Worm (Caenorhabditis elegans): ENCODE measurements around the gene B0303.11.

B0303.11 gene

ce11 chrIII:8739126-8739525, 28.9 kb upstream of the B0303.11 start (continued):
- TF ChIP-seq F10B5.3 (tag; optimal IDR thresholded peaks at IDR 0.05) (no peak), Y48G9A.11 (GFP tag; IDR thresholded peaks at IDR 0.05) (no peak)

- TF ChIP-seq lin-38 (GFP tag; IDR thresholded peaks at IDR 0.05) (no peak), nhr-102 (tag; optimal IDR thresholded peaks at IDR 0.05) (no peak), madf-9 (GFP tag; conservative IDR thresholded peaks at IDR 0.05) (no peak), T20F7.1 (GFP tag; optimal IDR thresholded peaks at IDR 0.05) (no peak), nhr-237 (tag; optimal IDR thresholded peaks at IDR 0.05) (no peak), spr-3 (GFP tag; optimal IDR thresholded peaks at IDR 0.05) (no peak), zip-2 (tag; optimal IDR thresholded peaks at IDR 0.05) (no peak), ceh-32 (tag; optimal IDR thresholded peaks at IDR 0.05; ENCODE audit: poor library complexity) (no peak), hlh-11 (tag; optimal IDR thresholded peaks at IDR 0.05) (no peak), tra-1 (GFP tag; IDR thresholded peaks at IDR 0.05) (no peak), jun-1 (tag; optimal IDR thresholded peaks at IDR 0.05) (no peak), ceh-28 (tag; optimal IDR thresholded peaks at IDR 0.05) (no peak)
Measured at ce11 chrIII:8738289-8738688, 28.1 kb upstream of the B0303.11 start.

- peak; percentile 31 for TF ChIP-seq fkh-10 (GFP tag; optimal IDR thresholded peaks at IDR 0.05)
- no peak for TF ChIP-seq hlh-30 (tag; optimal IDR thresholded peaks at IDR 0.05; ENCODE audit: insufficient read depth)
Measured at ce11 chrIII:8737391-8737790, 27.2 kb upstream of the B0303.11 start.

- peak; percentile 24 for TF ChIP-seq rbr-2 (tag; optimal IDR thresholded peaks at IDR 0.05)
- no peak for TF ChIP-seq R02D3.7 (tag; optimal IDR thresholded peaks at IDR 0.05)
- no peak for TF ChIP-seq nhr-6 (tag; optimal IDR thresholded peaks at IDR 0.05)
- no peak for TF ChIP-seq madf-9 (GFP tag; conservative IDR thresholded peaks at IDR 0.05)
- TF ChIP-seq ceh-32 (tag; optimal IDR thresholded peaks at IDR 0.05; ENCODE audit: poor library complexity): no peak
- no peak for TF ChIP-seq daf-19 (GFP tag; conservative IDR thresholded peaks at IDR 0.05)
- TF ChIP-seq pha-4 (GFP tag; IDR thresholded peaks at IDR 0.05): no peak
- peak; percentile 11 for TF ChIP-seq pha-4 (tag; optimal IDR thresholded peaks at IDR 0.05)
- peak; percentile 79 for TF ChIP-seq ztf-7 (tag; optimal IDR thresholded peaks at IDR 0.05)
- no peak for TF ChIP-seq F37D6.2 (tag; optimal IDR thresholded peaks at IDR 0.05)
- no peak for TF ChIP-seq lsy-2 (tag; optimal IDR thresholded peaks at IDR 0.05)
- no peak for TF ChIP-seq nhr-102 (tag; optimal IDR thresholded peaks at IDR 0.05)
- no peak for TF ChIP-seq lin-29 (GFP tag; IDR thresholded peaks at IDR 0.05)
- no peak for TF ChIP-seq Y75B8A.6 (GFP tag; IDR thresholded peaks at IDR 0.05)
- TF ChIP-seq ceh-62 (tag; optimal IDR thresholded peaks at IDR 0.05): no peak
- no peak for TF ChIP-seq duxl-1 (tag; optimal IDR thresholded peaks at IDR 0.05; ENCODE audit: poor library complexity)
- no peak for TF ChIP-seq skn-1 (tag; optimal IDR thresholded peaks at IDR 0.05)
- TF ChIP-seq unc-39 (tag; optimal IDR thresholded peaks at IDR 0.05): no peak
- TF ChIP-seq dmd-6 (GFP tag; IDR thresholded peaks at IDR 0.05): peak; percentile 79
- no peak for TF ChIP-seq lim-7 (GFP tag; IDR thresholded peaks at IDR 0.05)
- TF ChIP-seq nhr-76 (tag; optimal IDR thresholded peaks at IDR 0.05): no peak
- peak; percentile 63; the same call in 1 of the 2 replicates for TF ChIP-seq tra-1 (GFP tag; IDR thresholded peaks at IDR 0.05)
- TF ChIP-seq nhr-11 (tag; optimal IDR thresholded peaks at IDR 0.05): peak; percentile 14
- TF ChIP-seq fkh-10 (GFP tag; optimal IDR thresholded peaks at IDR 0.05): no peak
- TF ChIP-seq Y48G9A.11 (GFP tag; IDR thresholded peaks at IDR 0.05): no peak
- peak in 1 of 2 experiments; percentile 82 for TF ChIP-seq unc-62 (GFP tag; optimal IDR thresholded peaks at IDR 0.05 in 1 of 2)
- no peak for TF ChIP-seq unc-62 (tag; optimal IDR thresholded peaks at IDR 0.05)
- no peak for TF ChIP-seq lin-38 (GFP tag; IDR thresholded peaks at IDR 0.05)
- TF ChIP-seq ceh-82 (tag; optimal IDR thresholded peaks at IDR 0.05): no peak
- peak; percentile 47 for TF ChIP-seq dve-1 (tag; optimal IDR thresholded peaks at IDR 0.05; ENCODE audit: insufficient read depth)
- peak in 1 of 2 experiments; percentile 40 for TF ChIP-seq mdl-1 (tag; optimal IDR thresholded peaks at IDR 0.05)
- peak; percentile 78 for TF ChIP-seq hlh-30 (tag; optimal IDR thresholded peaks at IDR 0.05; ENCODE audit: insufficient read depth)
- TF ChIP-seq ceh-28 (tag; optimal IDR thresholded peaks at IDR 0.05): no peak
- peak; percentile 65 for TF ChIP-seq mxl-3 (GFP tag; optimal IDR thresholded peaks at IDR 0.05)
- peak; percentile 7 for TF ChIP-seq lin-13 (GFP tag; optimal IDR thresholded peaks at IDR 0.05)
- TF ChIP-seq Y105C5A.15 (GFP tag; IDR thresholded peaks at IDR 0.05): no peak
- TF ChIP-seq ZK337.2 (GFP tag; IDR thresholded peaks at IDR 0.05): no peak
- 0 out of 2 replicates have a peak, but pooled peaks have one; percentile 19 for TF ChIP-seq vab-7 (GFP tag; IDR thresholded peaks at IDR 0.05)
Measured at ce11 chrIII:8734327-8734885, 24.2 kb upstream of the B0303.11 start.

Measured in whole organism, L4 larva.